Fruit fly (Drosophila melanogaster) whole organism, embryonic: ENCODE measurements around the gene CG15473.

Experiments
- Abd-B ChIP-seq: fragments of 200-800 bp; sonication (Bioruptor generic); optimal IDR thresholded peaks from 2 replicates; lab custom pipeline; 2018; ENCODE audit warnings: missing biosample characterization, mild to moderate bottlenecking, missing genetic modification characterization, moderate library complexity
- Bteb2 ChIP-seq: fragments of 200-800 bp; sonication (Bioruptor generic); optimal IDR thresholded peaks from 2 replicates; lab custom pipeline; 2016; ENCODE audit warnings: missing biosample characterization, missing genetic modification characterization
- CG11085 ChIP-seq: fragments of 200-800 bp; sonication (Bioruptor generic); IDR thresholded peaks from 2 replicates; pipeline ENCODE4 v1.3.6; 2022; ENCODE audit warnings: missing biosample characterization, missing genetic modification characterization
- CG11723 ChIP-seq: fragments of 200-800 bp; sonication (Bioruptor generic); optimal IDR thresholded peaks from 2 replicates; lab custom pipeline; 2017; ENCODE audit warnings: missing biosample characterization, mild to moderate bottlenecking, missing genetic modification characterization
- CG14667 ChIP-seq: fragments of 200-800 bp; sonication (Bioruptor generic); IDR thresholded peaks from 2 replicates; pipeline ENCODE4 v1.3.6; 2022; ENCODE audit warnings: missing biosample characterization, missing genetic modification characterization
- CG14860 ChIP-seq: fragments of 200-800 bp; sonication (Bioruptor generic); IDR thresholded peaks from 3 replicates; pipeline ENCODE4 v1.3.6; 2022; ENCODE audit warnings: missing biosample characterization, missing genetic modification characterization; ENCODE audit not compliant: partially characterized antibody
- CG16779 ChIP-seq: fragments of 200-800 bp; sonication (Bioruptor generic); IDR thresholded peaks from 2 replicates; pipeline ENCODE4 v1.3.6; 2022; ENCODE audit warnings: missing biosample characterization, missing genetic modification characterization
- CG16863 ChIP-seq: fragments of 200-800 bp; sonication (Bioruptor generic); optimal IDR thresholded peaks from 3 replicates; lab custom pipeline; 2016; ENCODE audit warnings: missing biosample characterization, missing genetic modification characterization
- CG17186 ChIP-seq: fragments of 200-800 bp; sonication (Bioruptor generic); optimal IDR thresholded peaks from 3 replicates; lab custom pipeline; 2017; ENCODE audit warnings: missing biosample characterization, missing genetic modification reagents, missing genetic modification characterization
- CG2202 ChIP-seq: fragments of 200-800 bp; sonication (Bioruptor generic); optimal IDR thresholded peaks from 2 replicates; lab custom pipeline; 2018; ENCODE audit warnings: missing biosample characterization, mild to moderate bottlenecking, missing genetic modification characterization
- CG31224 ChIP-seq: fragments of 200-800 bp; sonication (Bioruptor generic); IDR thresholded peaks from 2 replicates; pipeline ENCODE4 v1.3.6; 2022; ENCODE audit warnings: missing biosample characterization, missing genetic modification characterization
- CG3163 ChIP-seq: fragments of 200-800 bp; sonication (Bioruptor generic); optimal IDR thresholded peaks from 3 replicates; lab custom pipeline; 2016; ENCODE audit warnings: missing biosample characterization, missing genetic modification characterization
- CG32532 ChIP-seq: fragments of 200-800 bp; sonication (Bioruptor generic); IDR thresholded peaks from 2 replicates; pipeline ENCODE4 v1.3.6; 2022; ENCODE audit warnings: missing biosample characterization, missing genetic modification characterization
- CG3838 ChIP-seq: fragments of 200-800 bp; sonication (Bioruptor generic); optimal IDR thresholded peaks from 3 replicates; lab custom pipeline; 2016; ENCODE audit warnings: missing biosample characterization, missing genetic modification characterization
- CG3847 ChIP-seq: fragments of 200-800 bp; sonication (Bioruptor generic); IDR thresholded peaks from 2 replicates; pipeline ENCODE4 v1.3.6; 2022; ENCODE audit warnings: missing biosample characterization, missing genetic modification characterization
- CG43689 ChIP-seq: fragments of 200-800 bp; sonication (Bioruptor generic); IDR thresholded peaks from 2 replicates; pipeline ENCODE4 v1.3.6; 2022; ENCODE audit warnings: missing biosample characterization, missing genetic modification characterization
- CG4820 ChIP-seq: fragments of 200-800 bp; sonication (Bioruptor generic); optimal IDR thresholded peaks from 3 replicates; lab custom pipeline; 2016; ENCODE audit warnings: missing biosample characterization, missing genetic modification characterization
- CG5180 ChIP-seq: fragments of 200-800 bp; sonication (Bioruptor generic); optimal IDR thresholded peaks from 3 replicates; lab custom pipeline; 2017; ENCODE audit warnings: missing biosample characterization, missing genetic modification characterization, mild to moderate bottlenecking, moderate library complexity, missing genetic modification reagents
- CG5953 ChIP-seq: fragments of 200-800 bp; sonication (Bioruptor generic); IDR thresholded peaks from 2 replicates; pipeline ENCODE4 v1.3.6; 2022; ENCODE audit warnings: missing biosample characterization, missing genetic modification characterization
- CG6765 ChIP-seq: fragments of 200-800 bp; sonication (Bioruptor generic); optimal IDR thresholded peaks from 3 replicates; lab custom pipeline; 2017; ENCODE audit warnings: missing biosample characterization, mild to moderate bottlenecking, missing genetic modification characterization
- CG7987 ChIP-seq: fragments of 200-800 bp; sonication (Bioruptor generic); optimal IDR thresholded peaks from 2 replicates; lab custom pipeline; 2018; ENCODE audit warnings: missing biosample characterization, mild to moderate bottlenecking, missing genetic modification characterization, moderate library complexity
- CG8359 ChIP-seq: fragments of 200-800 bp; sonication (Bioruptor generic); optimal IDR thresholded peaks from 2 replicates; lab custom pipeline; 2017; ENCODE audit warnings: missing biosample characterization, mild to moderate bottlenecking, missing genetic modification characterization, borderline replicate concordance
- CG9609 ChIP-seq: fragments of 200-800 bp; sonication (Bioruptor generic); optimal IDR thresholded peaks from 3 replicates; lab custom pipeline; 2016; ENCODE audit warnings: missing biosample characterization, missing genetic modification characterization
- Dip3 ChIP-seq: fragments of 200-800 bp; sonication (Bioruptor generic); optimal IDR thresholded peaks from 3 replicates; lab custom pipeline; 2016; ENCODE audit warnings: missing biosample characterization, missing genetic modification characterization
- Doc3 ChIP-seq: fragments of 200-800 bp; sonication (Bioruptor generic); IDR thresholded peaks from 3 replicates; pipeline ENCODE4 v1.3.6; 2022; ENCODE audit warnings: missing biosample characterization, missing genetic modification characterization; ENCODE audit not compliant: partially characterized antibody
- GATAe ChIP-seq: fragments of 200-800 bp; sonication (Bioruptor generic); conservative IDR thresholded peaks from 2 replicates; pipeline ENCODE4 v1.3.6; 2022; ENCODE audit warnings: missing biosample characterization, missing genetic modification characterization
- Myb ChIP-seq: fragments of 200-800 bp; sonication (Bioruptor generic); optimal IDR thresholded peaks from 2 replicates; lab custom pipeline; 2016; ENCODE audit warnings: missing biosample characterization, missing genetic modification characterization
- PHDP ChIP-seq: fragments of 200-800 bp; sonication (Bioruptor generic); optimal IDR thresholded peaks from 3 replicates; lab custom pipeline; 2018; ENCODE audit warnings: missing biosample characterization, mild to moderate bottlenecking, missing genetic modification characterization, moderate library complexity
- Sin3A ChIP-seq: fragments of >200 bp; optimal IDR thresholded peaks from 2 replicates; lab custom pipeline; 2018
- Six4 ChIP-seq: fragments of 200-800 bp; sonication (Bioruptor generic); optimal IDR thresholded peaks from 2 replicates; lab custom pipeline; 2016; ENCODE audit warnings: missing biosample characterization, missing genetic modification characterization
- Spps ChIP-seq: fragments of 200-800 bp; sonication (Bioruptor generic); optimal IDR thresholded peaks from 2 replicates; lab custom pipeline; 2018; ENCODE audit warnings: missing biosample characterization, mild to moderate bottlenecking, missing genetic modification characterization
- Taf1 ChIP-seq: fragments of 200-800 bp; sonication (Bioruptor generic); IDR thresholded peaks from 2 replicates; pipeline ENCODE4 v1.3.6; 2022; ENCODE audit warnings: missing biosample characterization, missing genetic modification characterization
- Vsx1 ChIP-seq: fragments of 200-800 bp; sonication (Bioruptor generic); optimal IDR thresholded peaks from 2 replicates; lab custom pipeline; 2017; ENCODE audit warnings: missing biosample characterization, mild to moderate bottlenecking, missing genetic modification characterization, missing genetic modification reagents
- abd-A ChIP-seq: fragments of 200-800 bp; sonication (Bioruptor generic); optimal IDR thresholded peaks from 3 replicates; lab custom pipeline; 2019; ENCODE audit warnings: missing biosample characterization, mild to moderate bottlenecking, missing genetic modification characterization, moderate library complexity
- ash1 ChIP-seq: fragments of 200-800 bp; sonication (Bioruptor generic); optimal IDR thresholded peaks from 2 replicates; lab custom pipeline; 2018; ENCODE audit warnings: missing biosample characterization, mild to moderate bottlenecking, missing genetic modification characterization
- az2 ChIP-seq: fragments of 200-800 bp; sonication (Bioruptor generic); optimal IDR thresholded peaks from 3 replicates; lab custom pipeline; 2016; ENCODE audit warnings: missing biosample characterization, missing genetic modification characterization
- corto ChIP-seq: fragments of 200-800 bp; sonication (Bioruptor generic); optimal IDR thresholded peaks from 2 replicates; lab custom pipeline; 2016; ENCODE audit warnings: missing biosample characterization, mild to moderate bottlenecking, missing genetic modification characterization, moderate library complexity
- dimm ChIP-seq: fragments of 200-800 bp; sonication (Bioruptor generic); IDR thresholded peaks from 2 replicates; pipeline ENCODE4 v1.3.6; 2022; ENCODE audit warnings: missing biosample characterization, missing genetic modification characterization
- disco-r ChIP-seq: fragments of 200-800 bp; sonication (Bioruptor generic); optimal IDR thresholded peaks from 2 replicates; lab custom pipeline; 2016; ENCODE audit warnings: missing biosample characterization, missing genetic modification characterization
- emc ChIP-seq: fragments of 200-800 bp; sonication (Bioruptor generic); optimal IDR thresholded peaks from 2 replicates; lab custom pipeline; 2016; ENCODE audit warnings: missing biosample characterization, missing genetic modification characterization
- eve ChIP-seq, 2 experiments: fragments of >200 bp; optimal IDR thresholded peaks; 2 replicates each; lab custom pipeline; 2017; ENCODE audit warnings: missing biosample characterization in 2 of 2, missing genetic modification characterization in 2 of 2
- lilli ChIP-seq: fragments of 200-800 bp; sonication (Bioruptor generic); optimal IDR thresholded peaks from 3 replicates; lab custom pipeline; 2016; ENCODE audit warnings: missing biosample characterization, missing genetic modification characterization
- odd ChIP-seq: fragments of 200-800 bp; sonication (Bioruptor generic); optimal IDR thresholded peaks from 2 replicates; lab custom pipeline; 2017; ENCODE audit warnings: missing biosample characterization, mild to moderate bottlenecking, missing genetic modification characterization
- prd ChIP-seq, 3 experiments: fragments of >200 bp in 2 of 3; fragments of 200-800 bp in 1 of 3; sonication (Bioruptor generic) in 1 of 3; optimal IDR thresholded peaks in 2 of 3; IDR thresholded peaks in 1 of 3; 2 replicates in 2 of 3; 3 replicates in 1 of 3; pipeline versions ENCODE4 v1.3.6 to Lab custom; 2017 to 2022; ENCODE audit warnings: missing biosample characterization in 1 of 3, missing genetic modification characterization in 1 of 3
- run ChIP-seq: fragments of 200-800 bp; sonication (Bioruptor generic); optimal IDR thresholded peaks from 3 replicates; lab custom pipeline; 2018; ENCODE audit warnings: missing biosample characterization, mild to moderate bottlenecking, missing genetic modification characterization
- sima ChIP-seq: fragments of 200-800 bp; sonication (Bioruptor generic); optimal IDR thresholded peaks from 2 replicates; lab custom pipeline; 2016; ENCODE audit warnings: missing biosample characterization, missing genetic modification characterization
- slp2 ChIP-seq: fragments of 200-800 bp; sonication (Bioruptor generic); optimal IDR thresholded peaks from 2 replicates; lab custom pipeline; 2016; ENCODE audit warnings: missing biosample characterization, missing genetic modification characterization
- sr ChIP-seq: fragments of 200-800 bp; sonication (Bioruptor generic); IDR thresholded peaks from 3 replicates; pipeline ENCODE4 v1.3.6; 2022; ENCODE audit warnings: missing biosample characterization, missing genetic modification characterization
- stc ChIP-seq: fragments of 200-800 bp; sonication (Bioruptor generic); IDR thresholded peaks from 2 replicates; pipeline ENCODE4 v1.3.6; 2022; ENCODE audit warnings: missing biosample characterization, missing genetic modification characterization
- ttk ChIP-seq: fragments of 200-800 bp; sonication (Bioruptor generic); IDR thresholded peaks from 2 replicates; pipeline ENCODE4 v2.1.2; 2022; ENCODE audit warnings: missing biosample characterization, missing genetic modification characterization

CG15473 gene

dm6 chrX:4666650-4667360, 12.5 kb upstream of the CG15473 start, which contains the start of gene CG3009 (continued):
- no peak for TF ChIP-seq Doc3 (GFP tag; lab: Robert Waterston, UW)
- peak; percentile 92 for TF ChIP-seq sima
- TF ChIP-seq CG3847 = peak; percentile 98
- TF ChIP-seq CG5953 (GFP tag; lab: Robert Waterston, UW) = peak; percentile 95
- peak; percentile 96 for TF ChIP-seq slp2
- peak; percentile 92 for TF ChIP-seq Vsx1 (GFP tag; lab: Kevin White, UChicago)
- peak; percentile 77 for TF ChIP-seq Spps (tag; lab: Kevin White, UChicago)
- peak; percentile 95 for TF ChIP-seq CG16779 (GFP tag; lab: Robert Waterston, UW)
- no peak for TF ChIP-seq CG14860
- TF ChIP-seq run (tag; lab: Kevin White, UChicago) = peak; percentile 93
- TF ChIP-seq CG14667 (GFP tag; lab: Robert Waterston, UW) = peak; percentile 95
- TF ChIP-seq lilli = peak; percentile 99
- no peak for TF ChIP-seq Sin3A (lab: Kevin White, UChicago)
- TF ChIP-seq ash1 = peak; percentile 77
- TF ChIP-seq GATAe (GFP tag; lab: Robert Waterston, UW) = peak; percentile 92
- peak; percentile 83 for TF ChIP-seq CG17186
- TF ChIP-seq CG2202 (tag; lab: Kevin White, UChicago) = peak; percentile 82
- peak; percentile 91 for TF ChIP-seq CG3838 (GFP tag; lab: Kevin White, UChicago)
- peak; percentile 92 for TF ChIP-seq CG3163 (GFP tag; lab: Kevin White, UChicago)
- peak; percentile 96 for TF ChIP-seq emc (GFP tag; lab: Kevin White, UChicago)
- TF ChIP-seq odd (GFP tag; lab: Kevin White, UChicago) = peak; percentile 97
- TF ChIP-seq PHDP = peak; percentile 98
- TF ChIP-seq CG4820 (GFP tag; lab: Kevin White, UChicago) = peak; percentile 94
- peak; percentile 94 for TF ChIP-seq CG7987 (GFP tag; lab: Kevin White, UChicago)
- TF ChIP-seq Taf1 (GFP tag; lab: Robert Waterston, UW) = peak; percentile 95
- peak; percentile 97 for TF ChIP-seq CG16863 (GFP tag; lab: Kevin White, UChicago)
- peak; percentile 89 for TF ChIP-seq CG5180 (GFP tag; lab: Kevin White, UChicago)
- TF ChIP-seq Dip3 (GFP tag; lab: Kevin White, UChicago) = peak; percentile 98
- TF ChIP-seq CG31224 = peak; percentile 95
- TF ChIP-seq ttk = peak; percentile 95
- no peak for TF ChIP-seq prd (optimal IDR thresholded peaks at IDR 0.05; lab: Kevin White, UChicago)
- peak; percentile 98 for TF ChIP-seq prd (GFP tag; IDR thresholded peaks at IDR 0.05; lab: Robert Waterston, UW)
- TF ChIP-seq CG11723 (GFP tag; lab: Kevin White, UChicago) = peak; percentile 96
- peak in 1 of 2 experiments; percentile 98 for TF ChIP-seq eve (GFP tag; optimal IDR thresholded peaks at IDR 0.05; lab: Kevin White, UChicago)
- TF ChIP-seq CG6765 (GFP tag; lab: Kevin White, UChicago) = peak; percentile 98
- TF ChIP-seq Bteb2 = peak; percentile 97
- TF ChIP-seq CG32532 (GFP tag; lab: Robert Waterston, UW) = peak; percentile 99
- TF ChIP-seq CG9609 = peak; percentile 98
- TF ChIP-seq Abd-B = peak; percentile 95
- peak; percentile 99 for TF ChIP-seq sr (GFP tag; lab: Robert Waterston, UW)
- TF ChIP-seq CG11085 (GFP tag; lab: Robert Waterston, UW) = peak; percentile 95
- TF ChIP-seq corto = peak; percentile 88
- TF ChIP-seq az2 (GFP tag; lab: Kevin White, UChicago) = peak; percentile 97
- peak; percentile 89 for TF ChIP-seq CG8359 (GFP tag; lab: Kevin White, UChicago)
- TF ChIP-seq disco-r (GFP tag; lab: Kevin White, UChicago) = peak; percentile 97
- peak; percentile 97 for TF ChIP-seq stc
- TF ChIP-seq dimm = peak; percentile 89
- TF ChIP-seq Myb (GFP tag; lab: Kevin White, UChicago) = peak; percentile 92
- peak; percentile 94 for TF ChIP-seq CG43689 (GFP tag; lab: Robert Waterston, UW)
- TF ChIP-seq abd-A (tag; lab: Kevin White, UChicago) = peak; percentile 85
- TF ChIP-seq Six4 (GFP tag; lab: Kevin White, UChicago) = peak; percentile 95
